Fruit fly (Drosophila melanogaster): Measurements from ENCODE around the gene sqd.

DNA sequence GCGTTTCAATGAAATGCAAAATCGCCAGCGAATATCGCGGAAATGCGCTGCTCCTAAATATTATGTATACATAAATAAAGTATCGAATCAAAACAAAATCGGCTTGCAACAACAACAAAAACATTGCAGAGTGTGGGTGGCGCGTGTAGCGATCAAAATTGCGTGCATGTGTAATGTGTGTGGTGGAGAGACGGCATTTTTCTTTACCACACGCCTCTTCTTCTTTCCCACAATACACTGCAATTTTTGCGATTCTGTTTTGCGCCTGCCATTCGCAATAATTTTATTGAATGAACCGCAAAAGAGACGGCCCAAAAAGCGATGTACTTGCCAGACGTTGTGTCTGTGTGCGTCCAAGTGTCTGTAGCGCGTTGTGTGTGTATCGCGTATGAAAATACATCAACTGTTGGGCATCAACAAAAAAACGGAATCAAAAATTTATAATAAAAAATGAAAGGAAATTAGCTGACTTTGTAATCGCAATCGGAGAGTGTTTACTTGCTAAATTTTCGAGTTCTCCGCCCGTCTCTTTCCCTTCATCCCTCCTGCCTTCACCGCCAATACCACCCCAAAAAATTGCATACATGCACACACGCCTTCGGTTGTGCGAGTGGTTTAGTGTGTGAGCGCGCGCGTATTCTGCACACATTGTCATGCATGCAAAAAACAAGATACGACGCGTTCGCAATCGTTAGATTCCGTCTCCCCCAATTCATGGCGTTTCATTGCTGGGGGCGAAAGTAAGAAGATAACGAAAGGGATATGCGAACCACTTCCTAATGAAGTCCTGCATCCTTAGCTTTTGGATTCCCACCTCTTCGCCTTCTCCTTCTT lies 38.7 kb upstream of the sqd start:
- no peak for TF ChIP-seq ERR (GFP tag; optimal IDR thresholded peaks at IDR 0.05)
- no peak for TF ChIP-seq CG32772 (GFP tag; IDR thresholded peaks at IDR 0.05)
- TF ChIP-seq CG12744 (GFP tag; optimal IDR thresholded peaks at IDR 0.05), result no peak
- TF ChIP-seq CG3726 (GFP tag; IDR thresholded peaks at IDR 0.05), result no peak
- no peak for TF ChIP-seq zen (tag; optimal IDR thresholded peaks at IDR 0.05)
- no peak for TF ChIP-seq CG13775 (GFP tag; optimal IDR thresholded peaks at IDR 0.05)
- TF ChIP-seq chm (GFP tag; IDR thresholded peaks at IDR 0.05), result no peak
- TF ChIP-seq CG7556 (GFP tag; optimal IDR thresholded peaks at IDR 0.05), result no peak
- no peak for TF ChIP-seq CG12391 (tag; optimal IDR thresholded peaks at IDR 0.05)
- no peak for TF ChIP-seq jing (GFP tag; optimal IDR thresholded peaks at IDR 0.05)
